Fruit fly (Drosophila melanogaster) whole organism, embryonic: ENCODE measurements around the gene CG34049.

Source experiments
- CG10274 ChIP-seq: fragments of 200-800 bp; sonication (Bioruptor generic); optimal IDR thresholded peaks from 3 replicates; lab custom pipeline; 2017; ENCODE audit warnings: missing biosample characterization, mild to moderate bottlenecking, missing genetic modification characterization
- CG13296 ChIP-seq: fragments of 200-800 bp; sonication (Bioruptor generic); optimal IDR thresholded peaks from 3 replicates; lab custom pipeline; 2018; ENCODE audit warnings: missing biosample characterization, mild to moderate bottlenecking, missing genetic modification characterization
- CG16813 ChIP-seq: fragments of 200-800 bp; sonication (Bioruptor generic); IDR thresholded peaks from 3 replicates; pipeline ENCODE4 v1.3.6; 2022; ENCODE audit warnings: missing biosample characterization, missing genetic modification characterization; ENCODE audit not compliant: partially characterized antibody
- CG16815 ChIP-seq: fragments of 200-800 bp; sonication (Bioruptor generic); optimal IDR thresholded peaks from 3 replicates; lab custom pipeline; 2017; ENCODE audit warnings: missing biosample characterization, mild to moderate bottlenecking, missing genetic modification characterization
- CG17385 ChIP-seq: fragments of 200-800 bp; sonication (Bioruptor generic); optimal IDR thresholded peaks from 3 replicates; lab custom pipeline; 2018; ENCODE audit warnings: missing biosample characterization, mild to moderate bottlenecking, missing genetic modification characterization
- CG30020 ChIP-seq: fragments of 200-800 bp; optimal IDR thresholded peaks from 2 replicates; lab custom pipeline; 2019; ENCODE audit warnings: missing biosample characterization, mild to moderate bottlenecking, missing genetic modification characterization, moderate library complexity
- CG31365 ChIP-seq: fragments of 200-800 bp; sonication (Bioruptor generic); optimal IDR thresholded peaks from 2 replicates; lab custom pipeline; 2018; ENCODE audit warnings: missing biosample characterization, mild to moderate bottlenecking, missing genetic modification characterization
- CG34224 ChIP-seq: fragments of 200-800 bp; sonication (Bioruptor generic); IDR thresholded peaks from 3 replicates; pipeline ENCODE4 v1.3.6; 2022; ENCODE audit warnings: missing biosample characterization, missing genetic modification characterization; ENCODE audit not compliant: partially characterized antibody
- CG34376 ChIP-seq: fragments of 200-800 bp; sonication (Bioruptor generic); optimal IDR thresholded peaks from 2 replicates; lab custom pipeline; 2018; ENCODE audit warnings: missing biosample characterization, mild to moderate bottlenecking, missing genetic modification characterization
- CG6254 ChIP-seq: fragments of 200-800 bp; sonication (Bioruptor generic); optimal IDR thresholded peaks from 3 replicates; lab custom pipeline; 2017; ENCODE audit warnings: mild to moderate bottlenecking, missing biosample characterization, missing genetic modification reagents, missing genetic modification characterization
- CG7271 ChIP-seq: fragments of 200-800 bp; sonication (Bioruptor generic); optimal IDR thresholded peaks from 2 replicates; lab custom pipeline; 2018; ENCODE audit warnings: missing biosample characterization, mild to moderate bottlenecking, missing genetic modification characterization, moderate library complexity
- CG8359 ChIP-seq: fragments of 200-800 bp; sonication (Bioruptor generic); optimal IDR thresholded peaks from 2 replicates; lab custom pipeline; 2017; ENCODE audit warnings: missing biosample characterization, mild to moderate bottlenecking, missing genetic modification characterization, borderline replicate concordance
- CG9817 ChIP-seq: fragments of 200-800 bp; sonication (Bioruptor generic); optimal IDR thresholded peaks from 2 replicates; lab custom pipeline; 2018; ENCODE audit warnings: missing biosample characterization, mild to moderate bottlenecking, missing genetic modification characterization, moderate library complexity
- ERR ChIP-seq: fragments of 200-800 bp; sonication (Bioruptor generic); optimal IDR thresholded peaks from 2 replicates; lab custom pipeline; 2016; ENCODE audit warnings: missing biosample characterization, missing genetic modification characterization
- Fer2 ChIP-seq: fragments of 200-800 bp; sonication (Bioruptor generic); optimal IDR thresholded peaks from 2 replicates; lab custom pipeline; 2018; ENCODE audit warnings: missing biosample characterization, mild to moderate bottlenecking, missing genetic modification characterization, moderate library complexity
- Gug ChIP-seq: fragments of 200-800 bp; sonication (Bioruptor generic); IDR thresholded peaks from 4 replicates; pipeline ENCODE4 v1.3.6; 2022; ENCODE audit warnings: missing biosample characterization, missing genetic modification characterization
- HLH54F ChIP-seq: fragments of 200-800 bp; sonication (Bioruptor generic); optimal IDR thresholded peaks from 3 replicates; lab custom pipeline; 2016; ENCODE audit warnings: missing biosample characterization, missing genetic modification characterization
- Hr3 ChIP-seq: fragments of 200-800 bp; sonication (Bioruptor generic); optimal IDR thresholded peaks from 3 replicates; lab custom pipeline; 2016; ENCODE audit warnings: missing biosample characterization, missing genetic modification characterization
- Hr51 ChIP-seq, 2 experiments: fragments of 200-800 bp; sonication (Bioruptor generic); optimal IDR thresholded peaks; 2 replicates in 1 of 2; 3 replicates in 1 of 2; lab custom pipeline; 2016 to 2018; ENCODE audit warnings: missing biosample characterization in 2 of 2, missing genetic modification characterization in 2 of 2, mild to moderate bottlenecking in 1 of 2, moderate library complexity in 1 of 2
- Jarid2 ChIP-seq: fragments of 200-800 bp; sonication (Bioruptor generic); optimal IDR thresholded peaks from 3 replicates; lab custom pipeline; 2017; ENCODE audit warnings: mild to moderate bottlenecking, missing biosample characterization, missing genetic modification reagents, missing genetic modification characterization
- MTF-1 ChIP-seq: fragments of 200-800 bp; sonication (Bioruptor generic); optimal IDR thresholded peaks from 2 replicates; lab custom pipeline; 2018; ENCODE audit warnings: missing biosample characterization, mild to moderate bottlenecking, missing genetic modification characterization, borderline replicate concordance
- NC2β ChIP-seq: fragments of 200-800 bp; sonication (Bioruptor generic); optimal IDR thresholded peaks from 2 replicates; lab custom pipeline; 2016; ENCODE audit warnings: missing biosample characterization, missing genetic modification characterization
- Nf-YC ChIP-seq: fragments of 200-800 bp; optimal IDR thresholded peaks from 3 replicates; lab custom pipeline; 2019; ENCODE audit warnings: missing biosample characterization, mild to moderate bottlenecking, missing genetic modification characterization, moderate library complexity
- Opbp ChIP-seq: fragments of 200-800 bp; sonication (Bioruptor generic); IDR thresholded peaks from 3 replicates; pipeline ENCODE4 v1.3.6; 2022; ENCODE audit warnings: missing biosample characterization, missing genetic modification characterization; ENCODE audit not compliant: partially characterized antibody
- crp ChIP-seq, 2 experiments: fragments of 200-800 bp; sonication (Bioruptor generic); optimal IDR thresholded peaks; 2 replicates in 1 of 2; 3 replicates in 1 of 2; lab custom pipeline; 2017; ENCODE audit warnings: missing biosample characterization in 2 of 2, missing genetic modification characterization in 2 of 2, mild to moderate bottlenecking in 1 of 2, moderate library complexity in 1 of 2
- dysf ChIP-seq: fragments of 200-800 bp; sonication (Bioruptor generic); IDR thresholded peaks from 3 replicates; pipeline ENCODE4 v1.3.6; 2022; ENCODE audit warnings: missing biosample characterization, missing genetic modification characterization
- en ChIP-seq: fragments of 200-800 bp; sonication (Bioruptor generic); optimal IDR thresholded peaks from 2 replicates; lab custom pipeline; 2016; ENCODE audit warnings: missing biosample characterization, missing genetic modification characterization
- fd96Cb ChIP-seq: fragments of 200-800 bp; sonication (Bioruptor generic); optimal IDR thresholded peaks from 2 replicates; lab custom pipeline; 2018; ENCODE audit warnings: missing biosample characterization, mild to moderate bottlenecking, missing genetic modification characterization, moderate library complexity
- ftz-f1 ChIP-seq: fragments of 200-800 bp; sonication (Bioruptor generic); optimal IDR thresholded peaks from 2 replicates; lab custom pipeline; 2016; ENCODE audit warnings: missing biosample characterization, missing genetic modification characterization
- gcm2 ChIP-seq: fragments of 200-800 bp; sonication (Bioruptor generic); optimal IDR thresholded peaks from 2 replicates; lab custom pipeline; 2016; ENCODE audit warnings: missing biosample characterization, missing genetic modification characterization
- hbn ChIP-seq: fragments of 200-800 bp; sonication (Bioruptor generic); IDR thresholded peaks from 2 replicates; pipeline ENCODE4 v1.3.6; 2022; ENCODE audit warnings: missing biosample characterization, missing genetic modification characterization; ENCODE audit not compliant: partially characterized antibody
- hkb ChIP-seq, 2 experiments: fragments of 200-800 bp in 1 of 2; fragments of >200 bp in 1 of 2; sonication (Bioruptor generic) in 1 of 2; IDR thresholded peaks in 1 of 2; optimal IDR thresholded peaks in 1 of 2; 2 replicates each; pipeline versions ENCODE4 v1.3.6 to Lab custom; 2017 to 2022; ENCODE audit warnings: missing biosample characterization in 1 of 2, missing genetic modification characterization in 1 of 2
- insv ChIP-seq, 2 experiments: fragments of 200-800 bp; sonication (Bioruptor generic); optimal IDR thresholded peaks; 3 replicates each; lab custom pipeline; 2016 to 2018; ENCODE audit warnings: missing biosample characterization in 2 of 2, missing genetic modification characterization in 2 of 2
- jing ChIP-seq: fragments of 200-800 bp; sonication (Bioruptor generic); optimal IDR thresholded peaks from 2 replicates; lab custom pipeline; 2018; ENCODE audit warnings: missing biosample characterization, mild to moderate bottlenecking, missing genetic modification characterization
- jumu ChIP-seq: fragments of 200-800 bp; sonication (Bioruptor generic); optimal IDR thresholded peaks from 3 replicates; lab custom pipeline; 2016; ENCODE audit warnings: missing biosample characterization, missing genetic modification characterization
- klu ChIP-seq: fragments of 200-800 bp; sonication (Bioruptor generic); IDR thresholded peaks from 2 replicates; pipeline ENCODE4 v1.3.6; 2022; ENCODE audit warnings: missing biosample characterization, missing genetic modification characterization
- kni ChIP-seq: fragments of 200-800 bp; sonication (Bioruptor generic); optimal IDR thresholded peaks from 3 replicates; lab custom pipeline; 2017; ENCODE audit warnings: mild to moderate bottlenecking, missing biosample characterization, missing genetic modification reagents, missing genetic modification characterization
- lab ChIP-seq: fragments of 200-800 bp; sonication (Bioruptor generic); optimal IDR thresholded peaks from 3 replicates; lab custom pipeline; 2017; ENCODE audit warnings: missing biosample characterization, missing genetic modification characterization, mild to moderate bottlenecking, moderate library complexity, missing genetic modification reagents
- lola ChIP-seq, 3 experiments: fragments of >200 bp in 2 of 3; fragments of 200-800 bp in 1 of 3; sonication (Bioruptor generic) in 1 of 3; optimal IDR thresholded peaks; 2 replicates each; lab custom pipeline; 2017 to 2019; ENCODE audit warnings: missing biosample characterization in 3 of 3, missing genetic modification characterization in 3 of 3, mild to moderate bottlenecking in 1 of 3, moderate library complexity in 1 of 3
- mld ChIP-seq: fragments of 200-800 bp; sonication (Bioruptor generic); IDR thresholded peaks from 3 replicates; pipeline ENCODE4 v1.3.6; 2022; ENCODE audit warnings: missing biosample characterization, missing genetic modification characterization; ENCODE audit not compliant: partially characterized antibody
- sna ChIP-seq: fragments of 200-800 bp; sonication (Bioruptor generic); IDR thresholded peaks from 2 replicates; pipeline ENCODE4 v1.3.6; 2022; ENCODE audit warnings: missing biosample characterization, missing genetic modification characterization; ENCODE audit not compliant: partially characterized antibody
- tgo ChIP-seq: fragments of 200-800 bp; sonication (Bioruptor generic); IDR thresholded peaks from 3 replicates; pipeline ENCODE4 v1.3.6; 2022; ENCODE audit warnings: missing biosample characterization, missing genetic modification characterization
- tin ChIP-seq: fragments of 200-800 bp; sonication (Bioruptor generic); optimal IDR thresholded peaks from 3 replicates; lab custom pipeline; 2016; ENCODE audit warnings: missing biosample characterization, missing genetic modification characterization
- zen2 ChIP-seq: fragments of 200-800 bp; sonication (Bioruptor generic); IDR thresholded peaks from 3 replicates; pipeline ENCODE4 v1.3.6; 2022; ENCODE audit warnings: missing biosample characterization, missing genetic modification characterization; ENCODE audit not compliant: partially characterized antibody
- zfh1 ChIP-seq: fragments of 200-800 bp; sonication (Bioruptor generic); IDR thresholded peaks from 3 replicates; pipeline ENCODE4 v1.3.6; 2022; ENCODE audit warnings: missing biosample characterization, missing genetic modification characterization

The CG34049 gene

dm6 chr2L:2226259-2227121 lies 38.6 kb downstream of the CG34049 start, which contains the start of the genes CG15387 and sau (continued):
- TF ChIP-seq CG34376 (GFP tag; lab: Kevin White, UChicago) (peak; percentile 77), dysf (GFP tag; lab: Robert Waterston, UW) (peak; percentile 83), CG16813 (GFP tag; lab: Robert Waterston, UW) (peak; percentile 94), tgo (GFP tag; lab: Robert Waterston, UW) (peak; percentile 86), jing (peak; percentile 9), fd96Cb (tag; lab: Kevin White, UChicago) (peak; percentile 76), en (peak; percentile 77), Fer2 (tag; lab: Kevin White, UChicago) (peak; percentile 85), MTF-1 (no peak), kni (GFP tag; lab: Kevin White, UChicago) (peak; percentile 61), Opbp (peak; percentile 82), klu (GFP tag; lab: Robert Waterston, UW) (peak; percentile 67), CG7271 (tag; lab: Kevin White, UChicago) (peak; percentile 19), CG8359 (GFP tag; lab: Kevin White, UChicago) (peak; percentile 41), CG34224 (GFP tag; lab: Robert Waterston, UW) (peak; percentile 93), Hr51 (GFP tag; optimal IDR thresholded peaks at IDR 0.05; lab: Kevin White, UChicago) (peak; percentile 84 to 85), CG16815 (GFP tag; lab: Kevin White, UChicago) (peak; percentile 70), CG17385 (GFP tag; lab: Kevin White, UChicago) (peak; percentile 79), crp (GFP tag; optimal IDR thresholded peaks at IDR 0.05; lab: Kevin White, UChicago) (peak in 1 of 2 experiments; percentile 59), ERR (GFP tag; lab: Kevin White, UChicago) (peak; percentile 80), mld (GFP tag; lab: Robert Waterston, UW) (peak; percentile 90), CG13296 (peak; percentile 84), lab (GFP tag; lab: Kevin White, UChicago) (peak; percentile 91), CG31365 (tag; lab: Kevin White, UChicago) (no peak), Jarid2 (GFP tag; lab: Kevin White, UChicago) (peak; percentile 59), hkb (optimal IDR thresholded peaks at IDR 0.05; lab: Kevin White, UChicago) (no peak), hkb (GFP tag; IDR thresholded peaks at IDR 0.05; lab: Robert Waterston, UW) (peak; percentile 86), tin (GFP tag; lab: Kevin White, UChicago) (peak; percentile 90), Nf-YC (tag; lab: Kevin White, UChicago) (peak; percentile 78), CG10274 (GFP tag; lab: Kevin White, UChicago) (peak; percentile 60), lola (GFP tag; optimal IDR thresholded peaks at IDR 0.05; lab: Kevin White, UChicago) (peak in 1 of 3 experiments; percentile 82), zfh1 (peak; percentile 81), Gug (peak; percentile 76), CG30020 (tag; lab: Kevin White, UChicago) (peak; percentile 80), CG6254 (no peak), Hr3 (peak; percentile 85), jumu (GFP tag; lab: Kevin White, UChicago) (peak; percentile 84), insv (GFP tag; optimal IDR thresholded peaks at IDR 0.05; lab: Kevin White, UChicago) (peak in 1 of 2 experiments; percentile 63), CG9817 (tag; lab: Kevin White, UChicago) (peak; percentile 89), gcm2 (GFP tag; lab: Kevin White, UChicago) (no peak), ftz-f1 (GFP tag; lab: Kevin White, UChicago) (peak; percentile 53), sna (GFP tag; lab: Robert Waterston, UW) (peak; percentile 94), HLH54F (GFP tag; lab: Kevin White, UChicago) (peak; percentile 93), NC2β (GFP tag; lab: Kevin White, UChicago) (peak; percentile 90), zen2 (GFP tag; lab: Robert Waterston, UW) (peak; percentile 84; the same call in 2 of the 3 replicates), hbn (GFP tag; lab: Robert Waterston, UW) (peak; percentile 93)
